Worm (Caenorhabditis elegans) whole organism, early embryonic: ENCODE results near the gene oac-41.

Experiments
- B0310.2 ChIP-seq: sonication (generic microtip); optimal IDR thresholded peaks from 2 replicates; lab custom pipeline; 2016; ENCODE audit warnings: mild to moderate bottlenecking, missing genetic modification characterization, missing compliant biosample characterization
- ama-1 ChIP-seq: fragments of 150-350 bp; optimal IDR thresholded peaks from 2 replicates; lab custom pipeline; 2014
- flt-1 ChIP-seq: fragments of 200-800 bp; sonication (Bioruptor generic); IDR thresholded peaks from 2 replicates; pipeline ENCODE4 v1.3.6; 2022; ENCODE audit warnings: missing genetic modification characterization, missing compliant biosample characterization
- hmbx-1 ChIP-seq: sonication (generic microtip); optimal IDR thresholded peaks from 2 replicates; lab custom pipeline; 2016; ENCODE audit warnings: mild to moderate bottlenecking, missing genetic modification characterization, missing compliant biosample characterization
- tbx-37 ChIP-seq: fragments of 200-800 bp; sonication (Bioruptor generic); conservative IDR thresholded peaks from 2 replicates; pipeline ENCODE4 v1.3.6; 2022; ENCODE audit warnings: missing genetic modification reagents, missing genetic modification characterization, missing compliant biosample characterization

DNA sequence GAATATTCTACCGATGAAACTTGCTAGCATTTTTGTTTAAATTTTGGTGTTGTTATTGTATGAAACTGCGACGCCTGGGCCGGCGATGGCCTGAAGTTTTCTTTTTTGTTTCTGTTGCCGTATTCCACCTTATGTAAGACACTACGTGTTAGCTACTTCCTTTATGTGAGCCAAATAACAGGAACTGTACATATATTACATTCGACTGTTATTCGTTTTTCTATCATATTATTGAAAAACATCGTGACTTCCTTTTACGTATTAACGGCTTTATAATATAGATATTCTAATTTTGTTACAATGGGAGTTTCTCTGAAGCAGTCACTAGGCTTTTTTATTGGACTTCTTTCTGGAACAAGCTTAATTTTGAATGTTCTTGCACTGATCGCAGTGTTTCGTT is 16.7 kb downstream of the oac-41 start, which contains the start of gene srx-3:
- TF ChIP-seq ama-1 (lab: Kevin White, UChicago) (no peak), tbx-37 (no peak), B0310.2 (tag; lab: Kevin White, UChicago) (no peak), hmbx-1 (tag; lab: Kevin White, UChicago) (no peak), flt-1 (no peak)
